Fruit fly (Drosophila melanogaster) whole organism, adult: ENCODE data around the gene CG1774.
A peak's percentile ranks its signal among the peaks of the same experiment; 100 is the strongest.

Experiments used
- CG11617 ChIP-seq: fragments of 200-800 bp; sonication (Bioruptor generic); optimal IDR thresholded peaks from 2 replicates; lab custom pipeline; 2017; ENCODE audit warnings: mild to moderate bottlenecking, missing biosample characterization, missing genetic modification reagents, missing genetic modification characterization
- CG14711 ChIP-seq: fragments of 200-800 bp; sonication (Bioruptor generic); optimal IDR thresholded peaks from 2 replicates; lab custom pipeline; 2018; ENCODE audit warnings: missing biosample characterization, mild to moderate bottlenecking, missing genetic modification characterization, moderate library complexity
- CG1620 ChIP-seq: fragments of 200-800 bp; sonication (Bioruptor generic); optimal IDR thresholded peaks from 2 replicates; lab custom pipeline; 2016; ENCODE audit warnings: missing biosample characterization, missing genetic modification characterization
- CG33017 ChIP-seq: fragments of 200-800 bp; sonication (Bioruptor generic); optimal IDR thresholded peaks from 2 replicates; lab custom pipeline; 2018; ENCODE audit warnings: missing biosample characterization, mild to moderate bottlenecking, missing genetic modification characterization, moderate library complexity
- Clk ChIP-seq: fragments of 200-800 bp; sonication (Bioruptor generic); optimal IDR thresholded peaks from 2 replicates; lab custom pipeline; 2017; ENCODE audit warnings: missing biosample characterization, missing genetic modification characterization
- Crg-1 ChIP-seq: fragments of 200-800 bp; sonication (Bioruptor generic); optimal IDR thresholded peaks from 2 replicates; lab custom pipeline; 2016; ENCODE audit warnings: missing biosample characterization, missing genetic modification characterization
- Hr96 ChIP-seq: fragments of 200-800 bp; sonication (Bioruptor generic); optimal IDR thresholded peaks from 2 replicates; lab custom pipeline; 2016; ENCODE audit warnings: missing biosample characterization, missing genetic modification characterization
- cnc ChIP-seq, 2 experiments: fragments of >200 bp; optimal IDR thresholded peaks; 2 replicates each; lab custom pipeline; 2017
- kay ChIP-seq: fragments of 200-800 bp; sonication (Bioruptor generic); peaks from one replicate; lab custom pipeline; 2016; ENCODE audit warnings: missing biosample characterization, missing genetic modification characterization, borderline replicate concordance
- ovo ChIP-seq: fragments of 200-800 bp; sonication (Bioruptor generic); optimal IDR thresholded peaks from 2 replicates; lab custom pipeline; 2016; ENCODE audit warnings: missing biosample characterization, missing genetic modification characterization

DNA sequence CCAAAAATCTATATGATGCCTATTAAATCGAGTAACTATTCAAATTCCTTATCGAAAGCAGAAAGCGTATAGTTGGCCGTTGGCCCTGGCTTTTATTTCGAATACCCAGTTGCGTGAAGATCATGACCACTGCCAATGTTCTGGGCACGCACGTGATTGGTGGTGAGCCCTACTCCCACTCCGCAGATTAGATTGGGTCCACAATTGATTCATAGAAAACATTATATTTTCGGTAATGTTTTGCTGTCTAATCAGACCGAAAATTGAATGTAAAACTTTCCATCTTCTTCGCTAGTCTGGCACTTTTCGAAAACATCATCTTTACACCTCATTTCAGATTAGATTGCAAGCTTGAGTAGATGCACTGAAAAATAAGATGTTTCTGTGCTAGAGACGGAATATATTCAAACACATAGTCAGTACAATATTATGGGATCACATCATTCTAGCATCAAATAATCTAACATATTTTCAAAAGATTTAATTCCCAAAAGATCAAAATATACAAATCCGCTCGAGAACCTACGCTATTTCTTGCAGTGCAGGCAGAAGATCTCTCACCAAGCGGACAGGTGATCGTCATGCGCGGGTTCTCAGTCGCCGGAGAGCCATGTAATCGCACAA lies at the start of gene CG1774:
- TF ChIP-seq CG33017 (peak; percentile 97), Hr96 (peak; percentile 96), CG1620 (peak; percentile 78), kay (GFP tag; lab: Kevin White, UChicago) (peak; percentile 97), cnc (optimal IDR thresholded peaks at IDR 0.05; lab: Kevin White, UChicago) (no peak), ovo (GFP tag; lab: Kevin White, UChicago) (peak; percentile 46), Clk (GFP tag; lab: Kevin White, UChicago) (peak; percentile 85), CG11617 (GFP tag; lab: Kevin White, UChicago) (peak; percentile 97), CG14711 (tag; lab: Kevin White, UChicago) (peak; percentile 90), Crg-1 (peak; percentile 77)
